Worm (Caenorhabditis elegans) whole organism, L1 larva: ENCODE results near the gene srt-45.

Experiments used
- aha-1 ChIP-seq: fragments of 150-350 bp; optimal IDR thresholded peaks from 2 replicates; lab custom pipeline; 2014; ENCODE audit warnings: missing biosample characterization, missing genetic modification characterization
- ama-1 ChIP-seq: fragments of 150-350 bp; optimal IDR thresholded peaks from 2 replicates; lab custom pipeline; 2014
- egl-27 ChIP-seq, 2 experiments: fragments of 150-350 bp in 1 of 2; sonication (generic microtip); optimal IDR thresholded peaks; 3 replicates each; lab custom pipeline; 2017 to 2018; ENCODE audit warnings: missing biosample characterization in 2 of 2, missing genetic modification characterization in 2 of 2, missing genetic modification reagents in 2 of 2
- elt-3 ChIP-seq, 6 experiments: fragments of 150-350 bp in 1 of 6; sonication (generic microtip); optimal IDR thresholded peaks; 2 replicates each; lab custom pipeline; 2017 to 2018; ENCODE audit warnings: missing biosample characterization in 6 of 6, missing genetic modification characterization in 6 of 6, inconsistent platforms in 1 of 6
- snpc-4 ChIP-seq: fragments of 150-350 bp; optimal IDR thresholded peaks from 2 replicates; lab custom pipeline; 2014; ENCODE audit warnings: missing biosample characterization, missing genetic modification characterization
- unc-30 ChIP-seq: sonication (generic microtip); optimal IDR thresholded peaks from 2 replicates; lab custom pipeline; 2017; ENCODE audit warnings: missing biosample characterization, missing genetic modification characterization
- ztf-11 ChIP-seq, 2 experiments: sonication (generic microtip); optimal IDR thresholded peaks; 2 replicates each; lab custom pipeline; 2016 to 2017; ENCODE audit warnings: missing genetic modification characterization in 2 of 2, missing biosample characterization in 1 of 2, missing compliant biosample characterization in 1 of 2

- TF ChIP-seq unc-30, result no peak
- TF ChIP-seq elt-3 (tag; optimal IDR thresholded peaks at IDR 0.05; lab: Kevin White, UChicago), result no peak
- no peak for TF ChIP-seq egl-27 (tag; optimal IDR thresholded peaks at IDR 0.05; lab: Kevin White, UChicago)
- no peak for TF ChIP-seq ama-1
- TF ChIP-seq aha-1, result no peak
- no peak for TF ChIP-seq snpc-4
- no peak for TF ChIP-seq ztf-11 (tag; optimal IDR thresholded peaks at IDR 0.05; lab: Kevin White, UChicago)
These were observed 5.3 kb upstream of the srt-45 start, which contains the start of gene fbxa-194 for ce11 chrV:19778608-19779007.
